Fruit fly (Drosophila melanogaster) whole organism, pupa: ENCODE results near the gene spri.

Experiments used
- CG10348 ChIP-seq: fragments of 200-800 bp; sonication (Bioruptor generic); IDR thresholded peaks from 2 replicates; pipeline ENCODE4 v1.3.6; 2022; ENCODE audit warnings: missing biosample characterization, missing genetic modification characterization
- CG12605 ChIP-seq: fragments of 200-800 bp; sonication (Bioruptor generic); IDR thresholded peaks from 2 replicates; pipeline ENCODE4 v1.3.6; 2022; ENCODE audit warnings: missing biosample characterization, missing genetic modification characterization
- CG13204 ChIP-seq: fragments of 200-800 bp; sonication (Bioruptor generic); optimal IDR thresholded peaks from 2 replicates; lab custom pipeline; 2018; ENCODE audit warnings: missing biosample characterization, mild to moderate bottlenecking, missing genetic modification characterization, moderate library complexity
- CG14655 ChIP-seq: fragments of 200-800 bp; sonication (Bioruptor generic); optimal IDR thresholded peaks from 3 replicates; lab custom pipeline; 2017; ENCODE audit warnings: mild to moderate bottlenecking, missing biosample characterization, missing genetic modification reagents, missing genetic modification characterization
- CG15710 ChIP-seq: fragments of 200-800 bp; sonication (Bioruptor generic); optimal IDR thresholded peaks from 2 replicates; lab custom pipeline; 2018; ENCODE audit warnings: missing biosample characterization, mild to moderate bottlenecking, missing genetic modification characterization, moderate library complexity
- CG17806 ChIP-seq: fragments of 200-800 bp; sonication (Bioruptor generic); optimal IDR thresholded peaks from 2 replicates; lab custom pipeline; 2018; ENCODE audit warnings: missing biosample characterization, mild to moderate bottlenecking, missing genetic modification characterization, moderate library complexity
- CG32121 ChIP-seq: fragments of 200-800 bp; sonication (Bioruptor generic); IDR thresholded peaks from 2 replicates; pipeline ENCODE4 v1.3.6; 2022; ENCODE audit warnings: missing biosample characterization, missing genetic modification characterization
- CG34367 ChIP-seq: fragments of 200-800 bp; sonication (Bioruptor generic); optimal IDR thresholded peaks from 2 replicates; lab custom pipeline; 2018; ENCODE audit warnings: missing biosample characterization, mild to moderate bottlenecking, missing genetic modification characterization
- CG4496 ChIP-seq: fragments of 200-800 bp; sonication (Bioruptor generic); IDR thresholded peaks from 3 replicates; pipeline ENCODE4 v1.3.6; 2022; ENCODE audit warnings: missing biosample characterization, missing genetic modification characterization
- CG8159 ChIP-seq: fragments of 200-800 bp; sonication (Bioruptor generic); optimal IDR thresholded peaks from 3 replicates; lab custom pipeline; 2018; ENCODE audit warnings: missing biosample characterization, mild to moderate bottlenecking, missing genetic modification characterization, moderate library complexity
- CG8301 ChIP-seq: fragments of 200-800 bp; sonication (Bioruptor generic); optimal IDR thresholded peaks from 2 replicates; lab custom pipeline; 2018; ENCODE audit warnings: missing biosample characterization, mild to moderate bottlenecking, missing genetic modification characterization
- CG9948 ChIP-seq: fragments of 200-800 bp; sonication (Bioruptor generic); optimal IDR thresholded peaks from 2 replicates; lab custom pipeline; 2018; ENCODE audit warnings: missing biosample characterization, mild to moderate bottlenecking, missing genetic modification characterization, moderate library complexity
- D1 ChIP-seq: fragments of 200-800 bp; sonication (Bioruptor generic); optimal IDR thresholded peaks from 2 replicates; lab custom pipeline; 2018; ENCODE audit warnings: missing biosample characterization, mild to moderate bottlenecking, missing genetic modification characterization, moderate library complexity
- EcR ChIP-seq: fragments of 200-800 bp; sonication (Bioruptor generic); optimal IDR thresholded peaks from 3 replicates; lab custom pipeline; 2019; ENCODE audit warnings: missing biosample characterization, missing genetic modification characterization, mild to moderate bottlenecking, moderate library complexity, missing genetic modification reagents
- Ets98B ChIP-seq: fragments of 200-800 bp; sonication (Bioruptor generic); IDR thresholded peaks from 2 replicates; pipeline ENCODE4 v1.3.6; 2022; ENCODE audit warnings: missing biosample characterization, missing genetic modification characterization
- Pif1A ChIP-seq: fragments of 200-800 bp; sonication (Bioruptor generic); optimal IDR thresholded peaks from 3 replicates; lab custom pipeline; 2016; ENCODE audit warnings: missing biosample characterization, missing genetic modification characterization
- Pif1B ChIP-seq: fragments of 200-800 bp; sonication (Bioruptor generic); optimal IDR thresholded peaks from 3 replicates; lab custom pipeline; 2016; ENCODE audit warnings: missing biosample characterization, missing genetic modification characterization
- Snoo ChIP-seq: fragments of 200-800 bp; sonication (Bioruptor generic); optimal IDR thresholded peaks from 3 replicates; lab custom pipeline; 2017; ENCODE audit warnings: missing biosample characterization, mild to moderate bottlenecking, missing genetic modification characterization, inconsistent platforms
- fd96Ca ChIP-seq: fragments of 200-800 bp; sonication (Bioruptor generic); IDR thresholded peaks from 3 replicates; pipeline ENCODE4 v1.3.6; 2022; ENCODE audit warnings: missing biosample characterization, missing genetic modification characterization
- gl ChIP-seq: fragments of 200-800 bp; sonication (Bioruptor generic); optimal IDR thresholded peaks from 2 replicates; lab custom pipeline; 2018; ENCODE audit warnings: missing biosample characterization, mild to moderate bottlenecking, missing genetic modification characterization
- rn ChIP-seq: fragments of 200-800 bp; sonication (Bioruptor generic); IDR thresholded peaks from 2 replicates; pipeline ENCODE4 v1.3.6; 2022; ENCODE audit warnings: missing biosample characterization, missing genetic modification characterization

spri gene

dm6 chrX:10484206-10485112 lies 100.8 kb downstream of the spri start:
- TF ChIP-seq CG17806 (tag; lab: Kevin White, UChicago) (no peak), CG32121 (GFP tag; lab: Robert Waterston, UW) (no peak), CG8301 (tag; lab: Kevin White, UChicago) (no peak), Pif1A (GFP tag; lab: Kevin White, UChicago) (no peak), Snoo (tag; lab: Kevin White, UChicago) (no peak), CG14655 (GFP tag; lab: Kevin White, UChicago) (no peak), rn (GFP tag; lab: Robert Waterston, UW) (no peak), Pif1B (no peak), CG12605 (GFP tag; lab: Robert Waterston, UW) (no peak), CG15710 (tag; lab: Kevin White, UChicago) (no peak), Ets98B (GFP tag; lab: Robert Waterston, UW) (no peak), CG9948 (tag; lab: Kevin White, UChicago) (no peak), CG8159 (tag; lab: Kevin White, UChicago) (no peak), CG4496 (no peak), CG10348 (GFP tag; lab: Robert Waterston, UW) (no peak), gl (tag; lab: Kevin White, UChicago) (no peak), CG13204 (no peak)

DNA sequence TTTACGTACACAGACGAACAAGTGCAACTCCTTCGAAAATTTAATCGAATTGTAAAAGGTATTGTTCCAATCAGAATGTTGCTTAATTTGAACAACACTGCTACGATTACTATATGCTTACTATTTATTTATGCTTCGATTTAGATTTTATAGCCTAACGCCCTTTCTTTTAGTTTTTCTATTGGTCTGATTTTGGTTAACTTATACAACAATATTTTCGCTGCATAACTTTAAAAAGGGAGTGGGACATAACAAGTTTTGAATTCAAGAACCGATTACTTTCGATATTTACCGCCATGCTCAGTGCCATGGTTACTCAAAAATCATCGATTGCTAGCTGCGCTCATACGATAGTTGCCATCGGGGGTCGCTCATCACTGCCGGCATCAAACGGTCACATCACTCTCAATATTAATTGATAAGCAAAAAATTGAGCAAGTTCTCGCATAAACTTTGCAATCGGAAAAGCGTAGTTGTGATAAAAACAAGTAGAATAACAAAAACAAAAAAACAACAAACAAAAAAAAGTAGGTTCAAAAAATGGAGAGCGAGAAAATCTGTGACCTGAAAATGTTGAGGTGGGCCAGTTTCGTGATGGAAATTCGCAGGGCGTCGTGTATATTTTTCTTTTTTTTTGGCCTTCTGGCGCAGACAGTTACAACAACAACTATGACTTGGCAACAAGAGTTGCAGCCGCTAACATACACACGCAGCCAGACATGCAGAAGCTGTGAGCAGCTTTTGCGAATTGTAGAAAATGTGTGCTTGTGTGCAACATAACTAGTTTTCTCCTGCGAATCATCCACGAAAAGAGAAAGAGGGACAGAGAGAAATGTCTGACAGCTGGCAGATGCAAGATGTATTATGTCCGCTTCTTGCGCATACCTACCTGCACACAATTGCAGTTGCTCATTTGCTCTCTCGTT lies 106.5 kb downstream of the spri start, which contains the start of the genes CG2887 and PPP4R2r:
TSS of gene CG2887 (minus strand) at position 51 of the 926 bp plus-strand sequence.
TSS of gene PPP4R2r (plus strand) at position 396 of the 926 bp plus-strand sequence.
- TF ChIP-seq CG34367 (tag; lab: Kevin White, UChicago) (no peak), CG13204 (no peak), Pif1B (peak; percentile 8), fd96Ca (no peak), D1 (tag; lab: Kevin White, UChicago) (no peak), CG9948 (tag; lab: Kevin White, UChicago) (no peak), Pif1A (GFP tag; lab: Kevin White, UChicago) (no peak), CG32121 (GFP tag; lab: Robert Waterston, UW) (no peak), CG12605 (GFP tag; lab: Robert Waterston, UW) (no peak), CG4496 (no peak), CG10348 (GFP tag; lab: Robert Waterston, UW) (no peak), Ets98B (GFP tag; lab: Robert Waterston, UW) (no peak; the same call in 1 of the 2 replicates), Snoo (tag; lab: Kevin White, UChicago) (no peak), CG15710 (tag; lab: Kevin White, UChicago) (no peak), CG17806 (tag; lab: Kevin White, UChicago) (no peak), gl (tag; lab: Kevin White, UChicago) (no peak), CG8301 (tag; lab: Kevin White, UChicago) (peak; percentile 12), CG14655 (GFP tag; lab: Kevin White, UChicago) (no peak), EcR (peak; percentile 25), rn (GFP tag; lab: Robert Waterston, UW) (no peak), CG8159 (tag; lab: Kevin White, UChicago) (peak; percentile 2)

DNA sequence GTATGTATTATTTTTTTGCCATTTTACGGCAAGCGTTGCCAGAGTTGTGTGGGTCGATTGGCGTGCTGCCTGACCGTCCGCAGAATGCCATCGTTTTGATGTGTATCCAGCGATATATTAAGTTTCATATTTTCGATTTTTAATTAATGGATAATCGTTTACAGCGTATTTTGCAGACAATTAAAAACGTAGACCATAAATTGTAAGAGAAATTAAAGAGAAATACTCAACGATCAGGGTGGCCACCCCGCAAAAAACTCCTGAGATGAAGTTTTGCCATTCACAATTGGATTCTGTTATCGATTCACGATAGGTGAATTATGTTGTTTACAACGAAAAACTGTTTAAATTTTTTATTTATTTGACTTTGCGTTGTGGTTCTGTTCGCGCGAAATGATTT lies 110.6 kb downstream of the spri start, which contains the start of gene nocte:
TSS of gene nocte (minus strand) at position 51 of the 400 bp plus-strand sequence.
- TF ChIP-seq CG4496 = 0 out of 3 replicates have a peak, but pooled peaks have one; percentile 16
- TF ChIP-seq D1 (tag; lab: Kevin White, UChicago) = no peak
- TF ChIP-seq Pif1A (GFP tag; lab: Kevin White, UChicago) = no peak
- TF ChIP-seq Snoo (tag; lab: Kevin White, UChicago) = no peak
- TF ChIP-seq CG10348 (GFP tag; lab: Robert Waterston, UW) = no peak
- no peak for TF ChIP-seq CG14655 (GFP tag; lab: Kevin White, UChicago)
- no peak for TF ChIP-seq CG34367 (tag; lab: Kevin White, UChicago)
- no peak for TF ChIP-seq CG13204
- no peak for TF ChIP-seq CG12605 (GFP tag; lab: Robert Waterston, UW)
- TF ChIP-seq, all 21 proteins: peak for 1

dm6 chrX:10474213-10474540 lies 111.0 kb downstream of the spri start:
- TF ChIP-seq EcR (peak; percentile 87), D1 (tag; lab: Kevin White, UChicago) (no peak)
- TF ChIP-seq, all 21 proteins: peak for 1

DNA sequence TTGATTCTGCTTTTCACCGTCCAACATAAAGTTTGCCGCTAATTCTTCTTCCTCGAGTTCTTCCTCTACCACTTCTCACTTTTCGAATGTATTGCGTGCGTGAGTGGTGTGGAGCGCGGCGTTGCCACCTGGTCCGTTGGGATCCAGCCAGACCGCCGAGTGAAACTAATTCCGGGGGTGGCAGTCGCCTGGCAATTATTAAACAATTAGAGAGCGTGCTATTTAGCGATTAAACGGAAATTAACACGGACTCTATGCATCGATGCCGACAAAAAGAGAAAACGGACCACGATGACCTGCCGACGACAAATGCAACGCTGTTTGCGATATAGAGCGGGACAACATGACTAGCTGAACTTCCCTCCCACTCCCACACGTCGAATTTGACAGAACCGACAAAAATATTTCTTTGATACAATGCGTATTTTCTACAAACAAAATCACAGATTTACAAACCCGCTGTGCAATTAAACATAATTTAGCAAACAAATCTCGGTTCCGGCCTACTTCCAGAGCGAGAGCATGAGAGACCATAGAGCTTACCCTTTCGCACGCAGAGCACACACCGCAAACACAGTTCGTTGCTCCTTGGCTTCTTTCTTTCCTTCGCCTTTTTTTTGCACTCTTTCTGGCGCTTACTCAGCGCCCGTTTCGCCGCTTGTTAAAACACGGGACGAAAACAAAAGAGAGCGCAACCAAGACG lies 111.6 kb downstream of the spri start, which contains the start of gene CG2889:
TSS of gene CG2889 (plus strand) at position 429 of the 703 bp plus-strand sequence.
- TF ChIP-seq fd96Ca = 0 out of 3 replicates have a peak, but pooled peaks have one; percentile 30
- no peak for TF ChIP-seq CG10348 (GFP tag; lab: Robert Waterston, UW)
- no peak for TF ChIP-seq CG8301 (tag; lab: Kevin White, UChicago)
- TF ChIP-seq EcR = peak; percentile 96
- TF ChIP-seq Ets98B (GFP tag; lab: Robert Waterston, UW) = no peak
- TF ChIP-seq CG13204 = no peak
- TF ChIP-seq Pif1A (GFP tag; lab: Kevin White, UChicago) = no peak
- no peak; the same call in 2 of the 3 replicates for TF ChIP-seq CG4496
- no peak for TF ChIP-seq gl (tag; lab: Kevin White, UChicago)
- no peak for TF ChIP-seq CG17806 (tag; lab: Kevin White, UChicago)
